Worm (Caenorhabditis elegans): ENCODE data around the gene C40A11.6.

- TF ChIP-seq nhr-80 (tag; optimal IDR thresholded peaks at IDR 0.05) (no peak), unc-62 (GFP tag; optimal IDR thresholded peaks at IDR 0.05) (no peak), ZK185.1 (tag; optimal IDR thresholded peaks at IDR 0.05; ENCODE audit: poor library complexity, severe bottlenecking) (no peak), sea-2 (GFP tag; IDR thresholded peaks at IDR 0.05) (no peak), lsy-27 (tag; optimal IDR thresholded peaks at IDR 0.05; ENCODE audit: borderline replicate concordance, insufficient read depth) (no peak), him-1 (tag; optimal IDR thresholded peaks at IDR 0.05) (no peak), atf-7 (tag; optimal IDR thresholded peaks at IDR 0.05) (no peak)
Measured at ce11 chrII:2191383-2191782, 45.9 kb upstream of the C40A11.6 start.

All from whole organism, young adult.